Worm (Caenorhabditis elegans) whole organism, midembryonic: Measurements from ENCODE around the gene F07F6.1.
A peak's percentile ranks its signal among the peaks of the same experiment; 100 is the strongest.

Experiments used
- T22C8.4 ChIP-seq: fragments of 200-800 bp; sonication (Bioruptor generic); IDR thresholded peaks from 2 replicates; pipeline ENCODE4 v1.3.6; 2022; ENCODE audit warnings: missing genetic modification characterization, missing compliant biosample characterization
- cog-1 ChIP-seq: sonication (generic microtip); optimal IDR thresholded peaks from 2 replicates; lab custom pipeline; 2016; ENCODE audit warnings: missing genetic modification characterization, missing compliant biosample characterization
- flt-1 ChIP-seq: fragments of 200-800 bp; sonication (Bioruptor generic); IDR thresholded peaks from 2 replicates; pipeline ENCODE4 v1.3.6; 2022; ENCODE audit warnings: missing genetic modification characterization, missing compliant biosample characterization
- klf-2 ChIP-seq: fragments of 200-800 bp; sonication (Bioruptor generic); conservative IDR thresholded peaks from 2 replicates; pipeline ENCODE4 v1.3.6; 2022; ENCODE audit warnings: missing genetic modification reagents, missing genetic modification characterization, missing compliant biosample characterization
- med-1 ChIP-seq: sonication (generic microtip); optimal IDR thresholded peaks from 2 replicates; lab custom pipeline; 2017; ENCODE audit warnings: missing genetic modification characterization, mild to moderate bottlenecking, missing compliant biosample characterization, antibody characterized with exemption, missing genetic modification reagents; ENCODE audit not compliant: insufficient read depth
- ref-1 ChIP-seq: fragments of 200-800 bp; sonication (Bioruptor generic); conservative IDR thresholded peaks from 2 replicates; pipeline ENCODE4 v1.3.6; 2022; ENCODE audit warnings: missing genetic modification reagents, missing genetic modification characterization, missing compliant biosample characterization
- tab-1 ChIP-seq: fragments of 200-800 bp; sonication (Bioruptor generic); IDR thresholded peaks from 2 replicates; pipeline ENCODE4 v1.3.6; 2022; ENCODE audit warnings: missing genetic modification characterization, missing compliant biosample characterization
- ztf-23 ChIP-seq: fragments of 200-800 bp; sonication (Bioruptor generic); IDR thresholded peaks from 2 replicates; pipeline ENCODE4 v1.3.6; 2022; ENCODE audit warnings: missing genetic modification reagents, missing genetic modification characterization, missing compliant biosample characterization
- ztf-29 ChIP-seq: fragments of 200-800 bp; sonication (Bioruptor generic); IDR thresholded peaks from 2 replicates; pipeline ENCODE4 v1.3.6; 2022; ENCODE audit warnings: missing genetic modification reagents, missing genetic modification characterization, missing compliant biosample characterization

Gene F07F6.1

DNA sequence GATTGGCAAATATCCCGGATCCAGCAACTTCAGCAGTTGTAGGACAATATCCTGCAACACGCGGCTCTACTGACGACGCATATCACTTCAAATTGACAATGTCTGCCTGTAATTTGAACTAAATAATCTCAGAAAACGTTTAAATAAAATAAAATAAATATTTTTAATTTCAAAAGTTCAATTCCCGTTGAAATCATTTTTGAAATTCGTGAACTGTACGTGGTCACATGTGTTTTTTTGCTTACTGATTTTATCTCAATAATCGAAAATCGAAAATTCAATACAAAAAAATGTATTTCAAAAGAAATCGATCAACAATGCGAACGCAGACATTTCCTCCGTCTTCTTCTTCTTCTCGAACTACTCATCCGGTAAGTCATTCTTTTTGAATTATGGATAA is at the start of gene F07F6.1:
F07F6.1 (plus strand) TSS at position 301 of the 400 bp plus-strand sequence.
- TF ChIP-seq ztf-29 (GFP tag; lab: Robert Waterston, UW) (no peak), klf-2 (no peak), ztf-23 (no peak), T22C8.4 (no peak), ref-1 (GFP tag; lab: Robert Waterston, UW) (no peak), cog-1 (no peak), med-1 (GFP tag; lab: Kevin White, UChicago) (no peak), tab-1 (GFP tag; lab: Robert Waterston, UW) (no peak), flt-1 (no peak)

DNA sequence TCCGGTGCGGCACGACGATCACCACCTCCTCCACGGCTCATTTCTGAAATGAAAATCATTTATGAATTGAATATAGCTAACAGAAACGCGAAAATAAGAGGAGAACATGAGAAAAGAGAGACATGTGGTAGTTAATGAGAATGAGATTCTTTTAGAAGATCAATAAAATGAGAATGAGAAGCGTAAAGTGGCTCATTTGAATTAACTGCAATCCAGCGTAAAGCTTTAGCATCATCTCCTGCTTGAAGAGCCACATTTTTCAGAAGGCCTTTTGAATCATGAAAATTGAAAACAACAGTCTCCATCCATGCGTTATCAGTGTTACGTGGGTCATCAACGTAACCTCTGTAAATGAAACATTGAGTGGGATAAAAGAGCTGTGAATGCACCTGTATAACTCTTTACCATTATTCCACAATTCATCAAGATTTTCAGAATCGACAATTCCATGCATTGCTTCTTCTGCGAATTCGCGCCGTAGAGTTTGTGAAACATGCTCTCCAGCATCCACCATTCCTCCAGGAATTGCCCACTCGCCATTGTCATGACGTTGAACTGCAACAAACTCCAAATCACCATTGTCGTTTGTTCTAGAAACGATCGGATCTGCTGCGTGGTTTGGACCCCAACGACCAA is 48.8 kb upstream of the F07F6.1 start, which contains the start of gene rsp-4:
rsp-4 (minus strand) TSS at position 51 of the 636 bp plus-strand sequence.
- TF ChIP-seq ref-1 (GFP tag; lab: Robert Waterston, UW) (no peak), T22C8.4 (no peak), ztf-23 (no peak), tab-1 (GFP tag; lab: Robert Waterston, UW) (no peak), klf-2 (no peak), flt-1 (no peak), med-1 (GFP tag; lab: Kevin White, UChicago) (no peak), ztf-29 (GFP tag; lab: Robert Waterston, UW) (no peak), cog-1 (no peak)

ce11 chrII:5389831-5390323 is 47.8 kb upstream of the F07F6.1 start, which contains the start of gene ndx-6:
Gene ndx-6 (minus strand): TSS chrII:5389881.
- TF ChIP-seq klf-2 (no peak), ztf-29 (GFP tag; lab: Robert Waterston, UW) (no peak), med-1 (GFP tag; lab: Kevin White, UChicago) (no peak), flt-1 (peak; percentile 83), T22C8.4 (0 out of 2 replicates have a peak, but pooled peaks have one; percentile 10), ztf-23 (peak; percentile 73), cog-1 (peak; percentile 46), tab-1 (GFP tag; lab: Robert Waterston, UW) (0 out of 2 replicates have a peak, but pooled peaks have one; percentile 39), ref-1 (GFP tag; lab: Robert Waterston, UW) (no peak)

DNA sequence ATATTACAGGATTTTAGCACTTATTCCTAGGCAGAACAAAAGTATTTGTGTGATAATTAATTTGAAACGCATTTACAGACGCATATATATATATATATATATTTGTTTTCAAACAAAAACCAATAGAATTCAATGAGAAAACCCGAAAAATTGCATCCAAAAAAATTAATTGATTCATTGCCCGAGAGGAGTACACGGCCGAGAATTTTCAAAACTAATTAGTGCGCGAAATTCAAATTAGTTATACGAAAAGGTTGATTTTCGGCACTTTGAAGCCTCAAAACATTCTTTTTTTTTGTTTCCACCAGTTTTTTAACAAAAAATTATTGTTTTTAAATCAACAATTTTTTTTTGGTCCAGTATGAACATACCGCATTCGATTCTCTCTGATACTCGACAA is 46.2 kb upstream of the F07F6.1 start:
- no peak for TF ChIP-seq ztf-29 (GFP tag; lab: Robert Waterston, UW)
- TF ChIP-seq ref-1 (GFP tag; lab: Robert Waterston, UW), result no peak
- TF ChIP-seq flt-1, result no peak
- TF ChIP-seq T22C8.4, result no peak
- no peak for TF ChIP-seq ztf-23
- TF ChIP-seq cog-1, result no peak
- no peak for TF ChIP-seq tab-1 (GFP tag; lab: Robert Waterston, UW)
- no peak for TF ChIP-seq klf-2
- no peak for TF ChIP-seq med-1 (GFP tag; lab: Kevin White, UChicago)

ce11 chrII:5393090-5393489 is 44.6 kb upstream of the F07F6.1 start, which contains the start of gene brap-2:
Gene brap-2 (minus strand): TSS chrII:5393190.
- TF ChIP-seq med-1 (GFP tag; lab: Kevin White, UChicago), result no peak
- no peak for TF ChIP-seq ref-1 (GFP tag; lab: Robert Waterston, UW)
- TF ChIP-seq tab-1 (GFP tag; lab: Robert Waterston, UW), result no peak
- TF ChIP-seq flt-1, result no peak
- TF ChIP-seq cog-1, result no peak
- TF ChIP-seq ztf-29 (GFP tag; lab: Robert Waterston, UW), result no peak
- no peak for TF ChIP-seq T22C8.4
- no peak for TF ChIP-seq ztf-23
- TF ChIP-seq klf-2, result no peak

DNA sequence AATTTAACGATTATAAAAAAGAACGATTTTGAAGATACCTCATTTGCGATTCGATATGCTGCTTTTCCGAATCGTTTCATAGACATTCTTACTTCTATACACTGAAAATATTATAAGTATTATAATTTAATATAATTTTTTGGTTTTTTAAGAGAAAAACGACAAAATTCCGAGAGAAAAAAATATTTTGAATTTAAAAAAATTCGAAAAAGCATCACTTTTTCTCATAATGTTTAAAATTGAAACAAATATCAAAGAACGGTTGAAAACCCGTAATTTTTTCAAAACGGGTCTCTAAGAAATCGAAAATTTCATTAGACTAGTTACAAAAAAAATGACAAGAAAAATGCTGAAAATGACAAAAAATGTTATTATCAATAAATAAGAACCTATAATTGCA is 42.1 kb upstream of the F07F6.1 start, which contains the start of gene pink-1:
pink-1 (minus strand) TSS at position 101 of the 400 bp plus-strand sequence.
- no peak for TF ChIP-seq tab-1 (GFP tag; lab: Robert Waterston, UW)

ce11 chrII:5398779-5399178 is 38.9 kb upstream of the F07F6.1 start, which contains the start of gene fbxl-3:
Gene fbxl-3 (minus strand): TSS chrII:5398902.
- TF ChIP-seq flt-1, result no peak
- no peak for TF ChIP-seq cog-1
- no peak for TF ChIP-seq med-1 (GFP tag; lab: Kevin White, UChicago)
- TF ChIP-seq ztf-29 (GFP tag; lab: Robert Waterston, UW), result no peak
- TF ChIP-seq ztf-23, result no peak
- no peak for TF ChIP-seq klf-2
- TF ChIP-seq tab-1 (GFP tag; lab: Robert Waterston, UW), result no peak
- no peak for TF ChIP-seq T22C8.4
- no peak for TF ChIP-seq ref-1 (GFP tag; lab: Robert Waterston, UW)

DNA sequence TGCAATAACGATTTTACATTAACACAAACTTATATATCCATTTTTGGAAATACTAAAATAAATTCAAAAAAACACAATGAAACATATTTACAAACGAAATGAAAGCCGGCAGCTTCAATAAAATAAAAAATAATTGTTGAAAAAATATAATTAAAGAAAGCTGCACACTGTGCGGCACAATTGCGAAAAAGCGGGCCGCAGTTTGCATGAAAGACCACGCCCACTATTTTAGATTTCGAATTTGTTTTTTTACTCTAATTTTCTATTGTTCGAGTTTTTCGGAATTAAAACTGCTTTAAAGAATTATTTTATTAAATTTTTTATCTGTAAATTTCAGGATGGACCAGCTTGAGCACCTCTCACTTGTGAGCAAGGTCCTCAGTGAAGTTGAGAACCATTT is 38.5 kb upstream of the F07F6.1 start, which contains the start of gene mog-5:
mog-5 (plus strand) TSS at position 338 of the 400 bp plus-strand sequence.
- TF ChIP-seq ztf-29 (GFP tag; lab: Robert Waterston, UW) (peak; percentile 87), ztf-23 (peak; percentile 68; the same call in 1 of the 2 replicates), T22C8.4 (no peak), flt-1 (0 out of 2 replicates have a peak, but pooled peaks have one; percentile 29), med-1 (GFP tag; lab: Kevin White, UChicago) (peak; percentile 64), tab-1 (GFP tag; lab: Robert Waterston, UW) (0 out of 2 replicates have a peak, but pooled peaks have one; percentile 58), klf-2 (no peak; the same call in 1 of the 2 replicates), ref-1 (GFP tag; lab: Robert Waterston, UW) (no peak), cog-1 (peak; percentile 8)

DNA sequence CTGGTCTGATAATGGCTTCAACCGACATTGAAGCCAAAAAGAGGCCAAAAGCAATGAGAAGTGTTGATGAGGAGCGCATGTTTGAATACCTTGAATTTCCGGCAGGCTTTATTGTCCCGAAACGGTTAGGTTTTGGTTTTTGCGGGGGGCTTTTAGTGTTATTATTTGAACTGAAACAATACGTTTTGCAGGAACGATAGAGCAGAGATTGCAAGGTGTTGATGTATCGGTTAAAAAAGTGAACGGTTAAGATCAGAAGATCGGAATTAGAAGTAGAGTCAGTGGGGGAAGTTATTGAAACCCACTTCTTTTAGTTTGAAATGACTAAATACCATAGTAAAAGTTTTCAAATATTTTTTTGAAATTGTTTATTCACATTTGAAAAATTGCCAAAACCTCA is 30.1 kb upstream of the F07F6.1 start, which contains the start of gene clec-141:
clec-141 (minus strand) TSS at position 101 of the 400 bp plus-strand sequence.
- no peak for TF ChIP-seq ref-1 (GFP tag; lab: Robert Waterston, UW)
- no peak for TF ChIP-seq tab-1 (GFP tag; lab: Robert Waterston, UW)
- TF ChIP-seq ztf-23, result no peak
- no peak for TF ChIP-seq klf-2
- no peak for TF ChIP-seq med-1 (GFP tag; lab: Kevin White, UChicago)
- TF ChIP-seq cog-1, result no peak
- TF ChIP-seq T22C8.4, result no peak
- no peak for TF ChIP-seq flt-1
- TF ChIP-seq ztf-29 (GFP tag; lab: Robert Waterston, UW), result no peak
